Fruit fly (Drosophila melanogaster) whole organism, prepupa: ENCODE results near the gene CG13053.

Experiments
- CG10669 ChIP-seq: fragments of 200-800 bp; sonication (Bioruptor generic); optimal IDR thresholded peaks from 3 replicates; lab custom pipeline; 2018; ENCODE audit warnings: missing biosample characterization, mild to moderate bottlenecking, missing genetic modification characterization, moderate library complexity
- CG11294 ChIP-seq: fragments of 200-800 bp; sonication (Bioruptor generic); IDR thresholded peaks from 2 replicates; pipeline ENCODE4 v1.3.6; 2022; ENCODE audit warnings: missing biosample characterization, missing genetic modification characterization
- CG11902 ChIP-seq: fragments of 200-800 bp; sonication (Bioruptor generic); optimal IDR thresholded peaks from 3 replicates; lab custom pipeline; 2016; ENCODE audit warnings: missing biosample characterization, missing genetic modification characterization
- CG31627 ChIP-seq: fragments of 200-800 bp; sonication (Bioruptor generic); optimal IDR thresholded peaks from 3 replicates; lab custom pipeline; 2016; ENCODE audit warnings: missing biosample characterization, missing genetic modification characterization
- CG6276 ChIP-seq: fragments of 200-800 bp; sonication (Bioruptor generic); optimal IDR thresholded peaks from 2 replicates; lab custom pipeline; 2017; ENCODE audit warnings: missing biosample characterization, mild to moderate bottlenecking, missing genetic modification characterization
- CG6792 ChIP-seq: fragments of 200-800 bp; sonication (Bioruptor generic); optimal IDR thresholded peaks from 3 replicates; lab custom pipeline; 2016; ENCODE audit warnings: missing biosample characterization, missing genetic modification characterization
- Eip75B ChIP-seq: fragments of 200-800 bp; sonication (Bioruptor generic); optimal IDR thresholded peaks from 3 replicates; lab custom pipeline; 2016; ENCODE audit warnings: missing biosample characterization, missing genetic modification characterization
- Sox102F ChIP-seq: fragments of 200-800 bp; sonication (Bioruptor generic); optimal IDR thresholded peaks from 2 replicates; lab custom pipeline; 2016; ENCODE audit warnings: missing biosample characterization, mild to moderate bottlenecking, missing genetic modification characterization
- Sox15 ChIP-seq: fragments of 200-800 bp; sonication (Bioruptor generic); optimal IDR thresholded peaks from 3 replicates; lab custom pipeline; 2016; ENCODE audit warnings: missing biosample characterization, missing genetic modification characterization
- dac ChIP-seq: fragments of 200-800 bp; sonication (Bioruptor generic); optimal IDR thresholded peaks from 2 replicates; lab custom pipeline; 2017; ENCODE audit warnings: missing biosample characterization, mild to moderate bottlenecking, missing genetic modification characterization
- fd85E ChIP-seq: fragments of 200-800 bp; sonication (Bioruptor generic); optimal IDR thresholded peaks from 3 replicates; lab custom pipeline; 2016; ENCODE audit warnings: missing biosample characterization, missing genetic modification characterization
- fkh ChIP-seq: fragments of 200-800 bp; sonication (Bioruptor generic); optimal IDR thresholded peaks from 3 replicates; lab custom pipeline; 2017; ENCODE audit warnings: missing biosample characterization, mild to moderate bottlenecking, missing genetic modification characterization, moderate library complexity
- spab ChIP-seq: fragments of 200-800 bp; sonication (Bioruptor generic); optimal IDR thresholded peaks from 2 replicates; lab custom pipeline; 2017; ENCODE audit warnings: missing biosample characterization, mild to moderate bottlenecking, missing genetic modification characterization, missing genetic modification reagents

- TF ChIP-seq fd85E (GFP tag; lab: Kevin White, UChicago): no peak
- TF ChIP-seq CG10669 (GFP tag; lab: Kevin White, UChicago): no peak
- no peak for TF ChIP-seq CG6276 (GFP tag; lab: Kevin White, UChicago)
- no peak for TF ChIP-seq CG6792 (GFP tag; lab: Kevin White, UChicago)
- TF ChIP-seq fkh: no peak
- no peak for TF ChIP-seq CG31627 (GFP tag; lab: Kevin White, UChicago)
- TF ChIP-seq dac (GFP tag; lab: Kevin White, UChicago): no peak
- no peak for TF ChIP-seq spab
- TF ChIP-seq Eip75B (GFP tag; lab: Kevin White, UChicago): no peak
- TF ChIP-seq Sox15 (GFP tag; lab: Kevin White, UChicago): no peak
- TF ChIP-seq CG11294 (GFP tag; lab: Robert Waterston, UW): no peak
- TF ChIP-seq CG11902 (GFP tag; lab: Kevin White, UChicago): no peak
- TF ChIP-seq Sox102F (GFP tag; lab: Kevin White, UChicago): no peak
These were observed 28.8 kb upstream of the CG13053 start, which contains the start of gene CG13046 for dm6 chr3L:16288322-16288721.
